Fruit fly (Drosophila melanogaster): ENCODE measurements around the gene Alr.

Gene Alr

DNA sequence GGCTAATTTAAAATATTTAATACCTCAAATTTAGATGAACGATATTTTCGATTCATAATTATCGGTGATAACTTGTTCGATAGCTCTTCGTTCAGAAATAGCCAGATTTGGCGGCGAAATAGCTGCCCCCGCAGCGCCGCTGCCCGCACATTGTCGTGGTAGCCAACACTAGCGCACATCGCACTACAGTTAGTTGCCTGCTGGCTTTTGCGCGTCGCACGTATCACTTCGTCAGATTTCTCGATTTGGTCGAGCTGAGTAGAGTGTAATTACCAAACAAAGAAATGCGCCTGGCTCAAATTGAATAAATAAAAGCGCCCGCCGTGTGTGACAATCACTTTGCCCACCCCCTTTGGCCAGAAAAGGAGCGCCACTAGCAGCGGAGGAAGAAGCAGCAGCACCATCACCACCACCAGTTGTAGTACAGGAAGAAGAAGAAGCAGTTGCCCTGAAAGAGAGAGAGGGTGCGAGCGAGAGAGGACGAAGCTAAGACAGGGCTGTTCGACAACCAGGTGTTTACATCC is 2.6 kb downstream of the Alr start, which contains the start of gene Abcd3 (continued):
- TF ChIP-seq hth (optimal IDR thresholded peaks at IDR 0.05) = no peak
- peak; percentile 23 for TF ChIP-seq CG31365 (tag; optimal IDR thresholded peaks at IDR 0.05)
- no peak for TF ChIP-seq Ravus (GFP tag; IDR thresholded peaks at IDR 0.05)
- peak; percentile 94 for TF ChIP-seq MESR4 (GFP tag; optimal IDR thresholded peaks at IDR 0.05)
- TF ChIP-seq rib (GFP tag; IDR thresholded peaks at IDR 0.05) = peak; percentile 25; the same call in 1 of the 2 replicates
- no peak for TF ChIP-seq lola (GFP tag; optimal IDR thresholded peaks at IDR 0.05)
- TF ChIP-seq Pdp1 (GFP tag; optimal IDR thresholded peaks at IDR 0.05) = peak; percentile 21 to 59
- TF ChIP-seq Hey (tag; optimal IDR thresholded peaks at IDR 0.05) = peak; percentile 26
- TF ChIP-seq pum (GFP tag; optimal IDR thresholded peaks at IDR 0.05) = no peak
- no peak for TF ChIP-seq CG18011 (GFP tag; optimal IDR thresholded peaks at IDR 0.05)
- TF ChIP-seq CG6683 (GFP tag; optimal IDR thresholded peaks at IDR 0.05) = peak; percentile 24
- peak; percentile 57 for TF ChIP-seq CG13894 (tag; optimal IDR thresholded peaks at IDR 0.05)
- no peak for TF ChIP-seq Nf-YA (GFP tag; IDR thresholded peaks at IDR 0.05)
- peak; percentile 25 for TF ChIP-seq dmrt99B (tag; optimal IDR thresholded peaks at IDR 0.05)
- TF ChIP-seq CG2202 (tag; optimal IDR thresholded peaks at IDR 0.05) = peak; percentile 27
- TF ChIP-seq al (GFP tag; IDR thresholded peaks at IDR 0.05) = no peak
- no peak for TF ChIP-seq CG10959 (GFP tag; IDR thresholded peaks at IDR 0.05)
- TF ChIP-seq CG15479 (GFP tag; optimal IDR thresholded peaks at IDR 0.05) = peak; percentile 76
- peak; percentile 76 for TF ChIP-seq pzg (GFP tag; optimal IDR thresholded peaks at IDR 0.05)
- no peak for TF ChIP-seq CG8478 (optimal IDR thresholded peaks at IDR 0.05)
- no peak for TF ChIP-seq sens-2 (GFP tag; IDR thresholded peaks at IDR 0.05)
- TF ChIP-seq unc-4 (GFP tag; IDR thresholded peaks at IDR 0.05; ENCODE audit: partially characterized antibody) = peak; percentile 71
- peak; percentile 13 for TF ChIP-seq Nf-YB (GFP tag; optimal IDR thresholded peaks at IDR 0.05)
- peak; percentile 44 for TF ChIP-seq CG5180 (GFP tag; optimal IDR thresholded peaks at IDR 0.05)
- TF ChIP-seq CG14441 (GFP tag; IDR thresholded peaks at IDR 0.05) = no peak
- TF ChIP-seq cas (GFP tag; IDR thresholded peaks at IDR 0.05) = no peak
- no peak for TF ChIP-seq CG1602 (GFP tag; optimal IDR thresholded peaks at IDR 0.05)
- TF ChIP-seq jigr1 (GFP tag; IDR thresholded peaks at IDR 0.05) = no peak
- TF ChIP-seq CG13296 (GFP tag; optimal IDR thresholded peaks at IDR 0.05) = peak; percentile 21
- TF ChIP-seq row (GFP tag; IDR thresholded peaks at IDR 0.05) = peak; percentile 73; the same call in 2 of the 3 replicates
- peak; percentile 34; the same call in 1 of the 2 replicates for TF ChIP-seq CG14014 (GFP tag; IDR thresholded peaks at IDR 0.05)
- TF ChIP-seq fd102C (GFP tag; optimal IDR thresholded peaks at IDR 0.05) = no peak
- peak; percentile 66 for TF ChIP-seq ac (GFP tag; optimal IDR thresholded peaks at IDR 0.05)
- TF ChIP-seq CG11696 (GFP tag; IDR thresholded peaks at IDR 0.05) = no peak
- TF ChIP-seq CG2678 (tag; optimal IDR thresholded peaks at IDR 0.05) = peak; percentile 43
- TF ChIP-seq grau (tag; optimal IDR thresholded peaks at IDR 0.05) = peak; percentile 10

DNA sequence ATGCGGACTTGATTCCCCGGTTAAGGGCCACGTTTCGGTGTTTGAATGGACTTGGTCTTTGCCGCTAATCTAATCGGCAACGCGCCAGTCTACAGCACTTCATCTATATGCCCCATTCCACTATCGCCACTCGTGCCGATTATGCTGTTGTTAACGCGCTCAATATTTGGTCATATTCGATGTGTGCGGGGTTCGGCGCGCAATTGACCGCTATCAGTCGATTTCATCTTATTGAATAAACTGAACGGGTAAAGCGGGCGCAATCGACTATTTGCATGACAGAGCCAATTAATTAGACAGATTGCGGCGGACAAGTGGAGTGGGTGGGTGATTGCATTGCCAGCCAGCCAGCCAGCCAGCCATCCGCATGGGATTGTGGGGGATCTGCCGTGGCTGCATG is 4.2 kb downstream of the Alr start:
- TF ChIP-seq CG10543 (GFP tag; optimal IDR thresholded peaks at IDR 0.05) (peak; percentile 55), Abd-B (GFP tag; optimal IDR thresholded peaks at IDR 0.05) (no peak), Ets65A (GFP tag) (peak; percentile 84), wor (GFP tag; IDR thresholded peaks at IDR 0.05) (no peak), grn (GFP tag; optimal IDR thresholded peaks at IDR 0.05) (peak; percentile 88), twi (tag; optimal IDR thresholded peaks at IDR 0.05) (no peak), chm (GFP tag; IDR thresholded peaks at IDR 0.05) (no peak), CTCF (GFP tag; optimal IDR thresholded peaks at IDR 0.05) (no peak), ci (GFP tag; IDR thresholded peaks at IDR 0.05) (0 out of 3 replicates have a peak, but pooled peaks have one; percentile 33), CG10959 (GFP tag; IDR thresholded peaks at IDR 0.05) (no peak), CG3163 (GFP tag; optimal IDR thresholded peaks at IDR 0.05) (no peak), al (GFP tag; IDR thresholded peaks at IDR 0.05) (no peak), pan (optimal IDR thresholded peaks at IDR 0.05) (no peak), pan (GFP tag; optimal IDR thresholded peaks at IDR 0.05 in 1 of 2, IDR thresholded peaks at IDR 0.05 in 1 of 2) (no peak), Meics (GFP tag; optimal IDR thresholded peaks at IDR 0.05) (no peak), yki (optimal IDR thresholded peaks at IDR 0.05) (no peak), cwo (GFP tag; optimal IDR thresholded peaks at IDR 0.05) (peak; percentile 54), Six4 (GFP tag; optimal IDR thresholded peaks at IDR 0.05) (no peak), HLHmδ (GFP tag; optimal IDR thresholded peaks at IDR 0.05) (no peak), CG16815 (GFP tag; optimal IDR thresholded peaks at IDR 0.05) (no peak)
